Worm (Caenorhabditis elegans): ENCODE results near the gene ttr-31.

ttr-31 gene

ce11 chrX:11008954-11009353, at the start of gene ttr-31:
Gene ttr-31, minus strand, starts transcription at chrX:11009054.
- TF ChIP-seq sem-4 (tag; optimal IDR thresholded peaks at IDR 0.05) = no peak
- no peak for TF ChIP-seq ceh-16 (tag; optimal IDR thresholded peaks at IDR 0.05)
- no peak for TF ChIP-seq nhr-23 (tag; optimal IDR thresholded peaks at IDR 0.05)
- no peak for TF ChIP-seq blmp-1 (tag; optimal IDR thresholded peaks at IDR 0.05; ENCODE audit: insufficient read depth)
- TF ChIP-seq ztf-4 (tag; optimal IDR thresholded peaks at IDR 0.05) = no peak
- no peak for TF ChIP-seq C34F6.9 (tag; optimal IDR thresholded peaks at IDR 0.05)
- no peak for TF ChIP-seq lin-11 (tag; optimal IDR thresholded peaks at IDR 0.05)
- TF ChIP-seq nhr-21 (tag; optimal IDR thresholded peaks at IDR 0.05) = no peak
- TF ChIP-seq mab-5 (tag; optimal IDR thresholded peaks at IDR 0.05) = no peak
- no peak for TF ChIP-seq unc-62 (GFP tag; optimal IDR thresholded peaks at IDR 0.05)
- no peak for TF ChIP-seq fos-1 (tag; optimal IDR thresholded peaks at IDR 0.05)
- no peak for TF ChIP-seq nhr-77 (tag; optimal IDR thresholded peaks at IDR 0.05)
- TF ChIP-seq alr-1 (tag; optimal IDR thresholded peaks at IDR 0.05) = no peak

- no peak for TF ChIP-seq nhr-11 (tag; optimal IDR thresholded peaks at IDR 0.05)
- peak in 1 of 2 experiments; percentile 36 for TF ChIP-seq lsy-2 (tag; optimal IDR thresholded peaks at IDR 0.05)
- TF ChIP-seq unc-39 (tag; optimal IDR thresholded peaks at IDR 0.05) = no peak
- no peak for TF ChIP-seq nhr-6 (tag; optimal IDR thresholded peaks at IDR 0.05)
- no peak for TF ChIP-seq nhr-23 (tag; optimal IDR thresholded peaks at IDR 0.05)
- TF ChIP-seq lin-11 (tag; optimal IDR thresholded peaks at IDR 0.05) = no peak
- no peak for TF ChIP-seq alr-1 (tag; optimal IDR thresholded peaks at IDR 0.05)
- TF ChIP-seq peb-1 (tag; optimal IDR thresholded peaks at IDR 0.05) = no peak
- TF ChIP-seq Y55F3AM.14 (GFP tag; optimal IDR thresholded peaks at IDR 0.05) = no peak
- TF ChIP-seq lin-13 (GFP tag; optimal IDR thresholded peaks at IDR 0.05) = no peak
- TF ChIP-seq crh-2 (tag; optimal IDR thresholded peaks at IDR 0.05) = no peak
- TF ChIP-seq ztf-4 (tag; optimal IDR thresholded peaks at IDR 0.05) = no peak
- no peak for TF ChIP-seq unc-62 (GFP tag; optimal IDR thresholded peaks at IDR 0.05)
- TF ChIP-seq ZK546.5 (tag; optimal IDR thresholded peaks at IDR 0.05) = no peak
- TF ChIP-seq C34F6.9 (tag; optimal IDR thresholded peaks at IDR 0.05) = no peak
- peak; percentile 40 for TF ChIP-seq egl-27 (tag; optimal IDR thresholded peaks at IDR 0.05)
- TF ChIP-seq nhr-77 (tag; optimal IDR thresholded peaks at IDR 0.05) = no peak
- TF ChIP-seq fos-1 (tag; optimal IDR thresholded peaks at IDR 0.05) = peak; percentile 45
- no peak for TF ChIP-seq ztf-1 (GFP tag; conservative IDR thresholded peaks at IDR 0.05)
- TF ChIP-seq zag-1 (tag; optimal IDR thresholded peaks at IDR 0.05) = no peak
- TF ChIP-seq elt-1 (tag; optimal IDR thresholded peaks at IDR 0.05) = peak; percentile 62
- peak; percentile 52 for TF ChIP-seq ceh-16 (tag; optimal IDR thresholded peaks at IDR 0.05)
- TF ChIP-seq nhr-237 (tag; optimal IDR thresholded peaks at IDR 0.05) = no peak
- no peak for TF ChIP-seq nhr-12 (tag; optimal IDR thresholded peaks at IDR 0.05)
- TF ChIP-seq sma-9 (GFP tag; optimal IDR thresholded peaks at IDR 0.05) = no peak
- TF ChIP-seq sma-9 (tag; optimal IDR thresholded peaks at IDR 0.05) = no peak
- no peak for TF ChIP-seq nhr-10 (tag; optimal IDR thresholded peaks at IDR 0.05)
- no peak for TF ChIP-seq ceh-82 (tag; optimal IDR thresholded peaks at IDR 0.05)
- no peak for TF ChIP-seq snpc-4 (tag; optimal IDR thresholded peaks at IDR 0.05)
- TF ChIP-seq nhr-129 (tag; optimal IDR thresholded peaks at IDR 0.05) = no peak
- TF ChIP-seq nhr-25 (tag; optimal IDR thresholded peaks at IDR 0.05) = peak; percentile 28
- no peak for TF ChIP-seq skn-1 (tag; optimal IDR thresholded peaks at IDR 0.05)
- no peak for TF ChIP-seq R02D3.7 (tag; optimal IDR thresholded peaks at IDR 0.05)
- TF ChIP-seq mbf-1 (tag; optimal IDR thresholded peaks at IDR 0.05) = no peak
- TF ChIP-seq sem-4 (tag; optimal IDR thresholded peaks at IDR 0.05) = no peak
- no peak for TF ChIP-seq elt-3 (tag; optimal IDR thresholded peaks at IDR 0.05)
- peak; percentile 82 for TF ChIP-seq nhr-21 (tag; optimal IDR thresholded peaks at IDR 0.05)
- TF ChIP-seq unc-55 (GFP tag; optimal IDR thresholded peaks at IDR 0.05) = no peak
- TF ChIP-seq sma-3 (GFP tag; optimal IDR thresholded peaks at IDR 0.05) = peak; percentile 48
- no peak for TF ChIP-seq lin-39 (tag; optimal IDR thresholded peaks at IDR 0.05)
- no peak for TF ChIP-seq dmd-4 (tag; optimal IDR thresholded peaks at IDR 0.05)
- TF ChIP-seq aly-2 (tag; optimal IDR thresholded peaks at IDR 0.05) = no peak
- no peak for TF ChIP-seq F13H6.1 (tag; optimal IDR thresholded peaks at IDR 0.05)
- TF ChIP-seq mab-5 (tag; optimal IDR thresholded peaks at IDR 0.05) = no peak
- no peak for TF ChIP-seq ztf-11 (tag; optimal IDR thresholded peaks at IDR 0.05)
- TF ChIP-seq ama-1 (optimal IDR thresholded peaks at IDR 0.05) = no peak
- peak; percentile 79 for TF ChIP-seq blmp-1 (tag; optimal IDR thresholded peaks at IDR 0.05; ENCODE audit: insufficient read depth)
- TF ChIP-seq mdl-1 (tag; optimal IDR thresholded peaks at IDR 0.05) = no peak
- no peak for TF ChIP-seq gmeb-1 (tag; optimal IDR thresholded peaks at IDR 0.05)
These were observed 48.2 kb upstream of the ttr-31 start, which contains the start of gene lpr-3 for ce11 chrX:11057028-11057427. Gene lpr-3, plus strand, starts transcription at chrX:11057401.
